Worm (Caenorhabditis elegans): ENCODE measurements around the gene abf-4.

ce11 chrV:20552971-20553370 is 5.2 kb downstream of the abf-4 start, which contains the start of gene vmo-1:
- TF ChIP-seq skn-1 (tag; optimal IDR thresholded peaks at IDR 0.05) (no peak), nhr-11 (tag; optimal IDR thresholded peaks at IDR 0.05) (no peak), lir-3 (tag; optimal IDR thresholded peaks at IDR 0.05) (no peak), nhr-77 (tag; optimal IDR thresholded peaks at IDR 0.05) (no peak), nhr-10 (tag; optimal IDR thresholded peaks at IDR 0.05) (no peak), unc-62 (GFP tag; optimal IDR thresholded peaks at IDR 0.05 in 1 of 2) (no peak), unc-62 (tag; optimal IDR thresholded peaks at IDR 0.05) (no peak), mdl-1 (tag; optimal IDR thresholded peaks at IDR 0.05) (no peak), D1046.2 (GFP tag; IDR thresholded peaks at IDR 0.05) (no peak), lin-13 (GFP tag; optimal IDR thresholded peaks at IDR 0.05) (no peak), snpc-4 (tag; optimal IDR thresholded peaks at IDR 0.05) (no peak), dpl-1 (GFP tag; optimal IDR thresholded peaks at IDR 0.05) (no peak), T20F7.1 (GFP tag; optimal IDR thresholded peaks at IDR 0.05) (no peak), Y48G9A.11 (GFP tag; IDR thresholded peaks at IDR 0.05) (no peak), ceh-28 (tag; optimal IDR thresholded peaks at IDR 0.05) (no peak)
